Worm (Caenorhabditis elegans): ENCODE measurements around the gene F07C3.9.

The F07C3.9 gene

DNA sequence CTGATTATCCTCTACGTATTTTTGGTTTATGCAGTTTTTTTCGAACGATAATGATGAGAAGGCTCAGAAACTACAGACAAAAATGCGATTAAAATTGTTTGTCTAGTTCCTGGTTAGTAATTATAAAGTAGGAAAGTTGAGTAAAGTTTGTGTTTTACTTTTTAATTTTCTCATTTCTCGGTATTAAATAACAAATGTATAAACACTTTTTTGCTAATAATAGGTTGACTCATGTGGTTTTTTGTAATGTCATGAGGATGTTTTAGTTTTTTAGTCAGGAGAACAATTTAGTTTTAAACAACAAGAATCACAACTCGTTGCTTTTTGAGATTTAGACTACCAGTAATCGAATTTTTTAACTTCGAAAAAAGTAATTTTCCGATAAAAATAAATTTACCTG is 18.2 kb upstream of the F07C3.9 start (continued):
- TF ChIP-seq unc-30 (tag; optimal IDR thresholded peaks at IDR 0.05) (no peak), pax-3 (tag; optimal IDR thresholded peaks at IDR 0.05) (peak; percentile 57), dpl-1 (GFP tag; optimal IDR thresholded peaks at IDR 0.05) (no peak), Y116A8C.19 (tag; optimal IDR thresholded peaks at IDR 0.05; ENCODE audit: borderline replicate concordance) (no peak), hpl-2 (GFP tag; optimal IDR thresholded peaks at IDR 0.05) (no peak), tbx-2 (tag; optimal IDR thresholded peaks at IDR 0.05) (no peak), ama-1 (optimal IDR thresholded peaks at IDR 0.05) (no peak), rnt-1 (tag; optimal IDR thresholded peaks at IDR 0.05) (no peak), lin-15B (tag; optimal IDR thresholded peaks at IDR 0.05) (no peak), elt-2 (tag; optimal IDR thresholded peaks at IDR 0.05) (no peak)

DNA sequence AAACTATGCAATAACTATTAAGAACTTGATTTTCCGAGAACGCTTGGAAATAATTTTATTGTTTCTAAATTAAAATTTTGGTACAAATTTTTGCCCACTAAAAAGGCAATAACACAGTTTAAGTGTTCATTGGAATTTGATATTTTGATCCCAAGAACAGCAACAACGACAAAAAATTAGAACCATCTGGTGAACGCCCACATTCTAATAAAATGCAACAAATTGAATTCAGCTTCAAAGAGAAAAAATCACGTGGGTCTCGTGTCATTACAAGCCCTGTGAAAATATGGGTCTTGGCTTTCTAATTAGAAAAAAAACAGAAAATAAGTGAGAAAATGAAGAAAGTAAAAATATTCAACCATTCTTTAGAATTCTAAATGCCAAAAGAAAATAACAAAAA is 17.4 kb upstream of the F07C3.9 start:
- no peak for TF ChIP-seq mef-2 (tag; optimal IDR thresholded peaks at IDR 0.05)
- TF ChIP-seq nhr-71 (tag; optimal IDR thresholded peaks at IDR 0.05) = peak; percentile 30
- peak; percentile 91 for TF ChIP-seq fkh-4 (tag; optimal IDR thresholded peaks at IDR 0.05; ENCODE audit: borderline replicate concordance)
- peak; percentile 42 for TF ChIP-seq fkh-8 (tag; optimal IDR thresholded peaks at IDR 0.05)
- peak; percentile 98 for TF ChIP-seq dsc-1 (tag; optimal IDR thresholded peaks at IDR 0.05)
- no peak for TF ChIP-seq lin-15B (tag; optimal IDR thresholded peaks at IDR 0.05)
- TF ChIP-seq nhr-85 (tag) = peak; percentile 56

DNA sequence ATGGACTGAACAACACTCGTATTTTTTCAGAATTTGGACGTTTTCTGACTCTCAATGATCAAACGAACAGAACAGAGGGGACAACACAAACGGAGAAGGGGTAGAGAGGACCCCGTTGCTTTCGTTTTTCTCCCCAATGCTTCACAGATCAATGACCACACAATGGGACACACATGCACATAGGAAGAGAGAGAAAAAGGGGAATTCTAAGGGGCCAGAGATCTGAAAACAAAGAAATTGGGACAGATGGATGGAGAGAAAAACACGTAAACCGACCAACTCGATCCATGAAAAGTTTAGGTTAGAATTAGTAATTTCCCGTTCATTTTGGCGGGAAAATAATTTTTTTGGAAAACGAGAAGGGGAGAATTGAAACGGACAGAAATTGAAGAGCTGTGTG is 16.0 kb upstream of the F07C3.9 start:
- TF ChIP-seq lir-3 (tag; optimal IDR thresholded peaks at IDR 0.05; ENCODE audit: poor library complexity) (no peak), unc-86 (tag; optimal IDR thresholded peaks at IDR 0.05) (no peak), dsc-1 (tag; optimal IDR thresholded peaks at IDR 0.05) (peak; percentile 24), lin-14 (GFP tag; optimal IDR thresholded peaks at IDR 0.05) (peak; percentile 68), snu-23 (GFP tag; optimal IDR thresholded peaks at IDR 0.05) (no peak), C16A3.4 (tag; optimal IDR thresholded peaks at IDR 0.05) (no peak), nhr-28 (tag; optimal IDR thresholded peaks at IDR 0.05) (no peak), ceh-88 (GFP tag; IDR thresholded peaks at IDR 0.05) (no peak), lin-35 (GFP tag; optimal IDR thresholded peaks at IDR 0.05) (no peak), fkh-8 (tag; optimal IDR thresholded peaks at IDR 0.05) (no peak), rnt-1 (tag; optimal IDR thresholded peaks at IDR 0.05) (peak; percentile 32), elt-3 (tag; optimal IDR thresholded peaks at IDR 0.05) (no peak), efl-1 (optimal IDR thresholded peaks at IDR 0.05) (no peak), efl-1 (GFP tag; optimal IDR thresholded peaks at IDR 0.05 in 1 of 2) (peak in 1 of 2 experiments; percentile 38), mep-1 (tag; optimal IDR thresholded peaks at IDR 0.05) (no peak), nhr-71 (tag; optimal IDR thresholded peaks at IDR 0.05) (peak; percentile 55), zip-4 (GFP tag; optimal IDR thresholded peaks at IDR 0.05) (no peak), egl-27 (tag; optimal IDR thresholded peaks at IDR 0.05) (no peak), fkh-4 (tag; optimal IDR thresholded peaks at IDR 0.05; ENCODE audit: borderline replicate concordance) (no peak), C34B4.2 (tag; optimal IDR thresholded peaks at IDR 0.05) (no peak), ztf-4 (tag; optimal IDR thresholded peaks at IDR 0.05) (no peak), unc-98 (GFP tag; IDR thresholded peaks at IDR 0.05) (no peak), ceh-90 (tag; optimal IDR thresholded peaks at IDR 0.05) (no peak), blmp-1 (tag; optimal IDR thresholded peaks at IDR 0.05) (no peak), unc-30 (tag; optimal IDR thresholded peaks at IDR 0.05) (no peak), aly-2 (tag; optimal IDR thresholded peaks at IDR 0.05) (no peak), zag-1 (tag; optimal IDR thresholded peaks at IDR 0.05) (no peak), nhr-20 (tag; optimal IDR thresholded peaks at IDR 0.05) (peak; percentile 25), sup-37 (GFP tag; optimal IDR thresholded peaks at IDR 0.05) (no peak), nhr-11 (tag; optimal IDR thresholded peaks at IDR 0.05) (no peak), ces-1 (GFP tag; optimal IDR thresholded peaks at IDR 0.05) (no peak), tbx-2 (tag; optimal IDR thresholded peaks at IDR 0.05) (no peak), skn-1 (tag; optimal IDR thresholded peaks at IDR 0.05) (no peak), elt-2 (tag; optimal IDR thresholded peaks at IDR 0.05) (no peak), ztf-11 (tag; optimal IDR thresholded peaks at IDR 0.05) (no peak)
